Fruit fly (Drosophila melanogaster) whole organism, larva: Measurements from ENCODE around the gene CG15019.

Experiments
- noc ChIP-seq: fragments of 200-800 bp; sonication (Bioruptor generic); optimal IDR thresholded peaks from 3 replicates; lab custom pipeline; 2019; ENCODE audit warnings: missing biosample characterization, mild to moderate bottlenecking, missing genetic modification characterization, moderate library complexity

Gene CG15019

DNA sequence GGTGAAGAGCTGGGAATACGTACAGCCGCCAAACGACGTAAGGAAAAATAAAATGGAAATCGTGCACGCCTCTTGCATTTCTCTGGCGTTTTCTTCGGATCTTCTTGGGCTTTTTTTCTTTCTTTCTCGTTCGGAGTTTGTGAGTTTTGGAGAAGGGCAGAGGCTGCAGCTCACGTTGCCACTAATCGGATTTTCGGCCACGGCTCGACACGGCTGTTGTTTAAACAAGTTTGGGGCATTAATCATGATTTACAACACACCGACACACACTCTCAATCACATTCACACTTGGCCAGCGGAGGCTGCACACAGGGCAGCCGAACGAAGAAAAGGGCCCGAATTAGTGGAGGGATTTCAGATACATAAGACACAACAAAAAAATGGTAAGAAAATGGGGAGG lies 9.5 kb downstream of the CG15019 start:
- TF ChIP-seq noc (tag; lab: Kevin White, UChicago): no peak

- TF ChIP-seq noc (tag; lab: Kevin White, UChicago): no peak
These were observed 10.3 kb downstream of the CG15019 start for dm6 chr3L:4395501-4396073.

dm6 chr3L:4393642-4394041 lies 12.2 kb downstream of the CG15019 start:
- no peak for TF ChIP-seq noc (tag; lab: Kevin White, UChicago)

DNA sequence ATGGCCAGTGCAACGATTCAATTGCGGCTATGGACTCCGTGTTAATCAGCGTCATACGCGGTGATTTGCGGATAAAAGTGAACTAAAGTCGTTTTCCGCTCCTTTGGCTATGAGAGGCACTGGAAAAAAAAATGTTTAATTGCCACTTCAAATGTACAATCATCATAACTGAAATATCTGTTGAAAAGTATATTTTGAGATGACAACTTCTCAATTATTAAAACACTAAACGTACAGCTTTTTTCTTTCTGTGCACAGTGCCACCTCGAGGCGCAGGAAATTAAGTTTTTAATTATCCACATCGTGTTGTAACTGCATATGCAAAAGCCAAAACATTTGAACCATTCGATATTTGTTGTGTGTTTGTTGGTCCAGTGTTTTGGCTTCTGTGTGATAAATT lies 13.0 kb downstream of the CG15019 start:
- no peak for TF ChIP-seq noc (tag; lab: Kevin White, UChicago)

DNA sequence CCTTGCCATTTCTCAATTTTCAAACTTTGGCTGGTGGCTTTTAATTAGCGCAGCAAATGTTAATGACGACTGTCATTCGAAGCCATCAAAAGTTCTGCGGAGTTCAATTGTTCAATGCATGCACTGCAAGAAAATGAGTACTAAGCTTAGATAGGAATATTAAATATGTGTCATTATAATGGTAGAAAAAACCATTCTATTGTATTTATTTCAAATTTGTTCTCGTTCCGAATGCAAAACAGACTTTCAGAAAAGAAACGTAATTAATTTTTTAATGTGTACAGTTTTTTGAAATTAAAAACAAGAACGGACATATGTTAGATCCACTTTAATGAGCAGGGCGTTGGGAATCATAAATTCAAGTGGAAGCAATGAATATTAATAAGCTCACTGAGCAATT lies 16.8 kb downstream of the CG15019 start:
- no peak for TF ChIP-seq noc (tag; lab: Kevin White, UChicago)

DNA sequence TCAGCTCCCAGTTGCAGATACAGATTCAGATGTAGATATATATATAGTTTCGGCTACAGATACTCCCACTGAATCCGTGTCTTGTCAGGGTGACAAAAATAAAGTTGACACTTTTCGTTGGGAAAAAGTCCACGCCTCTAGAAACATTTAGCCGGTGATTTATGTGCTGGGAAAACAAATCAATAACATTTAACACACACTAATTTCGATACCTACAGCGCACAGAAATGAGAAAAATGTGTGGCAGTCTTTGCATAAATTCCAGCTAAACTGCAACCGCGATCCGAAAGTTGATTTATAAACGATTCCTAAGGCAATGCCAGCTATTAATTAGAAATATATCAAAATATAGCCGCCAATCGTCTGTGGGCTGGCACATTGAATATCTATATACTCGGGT lies 17.6 kb downstream of the CG15019 start:
- TF ChIP-seq noc (tag; lab: Kevin White, UChicago): no peak

- TF ChIP-seq noc (tag; lab: Kevin White, UChicago): no peak
These were observed 21.6 kb downstream of the CG15019 start, which contains the start of gene slow for dm6 chr3L:4384326-4384662. Gene slow (plus strand): TSS chr3L:4384442.

DNA sequence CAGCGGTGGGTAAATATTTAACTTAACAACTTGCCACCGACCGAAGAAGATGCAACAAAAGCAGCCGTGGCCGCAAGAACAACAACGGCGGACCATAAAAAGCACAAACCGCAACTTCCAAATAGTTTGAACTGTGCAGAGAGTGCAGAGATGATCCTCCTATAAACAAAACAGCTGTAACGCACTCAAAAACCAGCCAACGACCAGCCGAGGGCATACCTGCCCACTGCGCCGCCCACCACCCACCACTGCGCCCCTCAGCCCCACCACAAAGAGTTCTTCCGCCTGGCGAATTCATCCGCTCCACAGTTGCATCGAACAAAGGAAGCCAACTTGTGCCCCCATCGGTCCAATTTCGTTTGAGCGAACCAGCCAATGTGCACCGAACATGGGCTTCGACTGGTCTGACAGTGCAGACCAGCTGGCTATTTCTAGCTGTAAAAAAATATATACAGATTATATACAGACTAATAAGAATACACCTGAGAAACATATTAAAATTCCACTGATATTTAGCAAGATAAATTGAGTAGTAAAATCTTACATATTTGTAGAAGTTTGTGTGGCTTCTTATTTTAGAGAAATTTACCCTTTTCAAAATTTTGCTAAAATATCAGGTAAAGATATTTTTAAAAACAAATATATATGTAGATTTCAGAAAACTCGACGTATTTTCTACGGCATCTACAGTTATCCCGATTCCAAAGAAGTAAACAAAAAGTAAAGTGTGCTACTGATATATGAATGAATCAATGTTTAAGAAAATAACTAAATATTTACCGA lies 22.1 kb downstream of the CG15019 start:
- no peak for TF ChIP-seq noc (tag; lab: Kevin White, UChicago)

DNA sequence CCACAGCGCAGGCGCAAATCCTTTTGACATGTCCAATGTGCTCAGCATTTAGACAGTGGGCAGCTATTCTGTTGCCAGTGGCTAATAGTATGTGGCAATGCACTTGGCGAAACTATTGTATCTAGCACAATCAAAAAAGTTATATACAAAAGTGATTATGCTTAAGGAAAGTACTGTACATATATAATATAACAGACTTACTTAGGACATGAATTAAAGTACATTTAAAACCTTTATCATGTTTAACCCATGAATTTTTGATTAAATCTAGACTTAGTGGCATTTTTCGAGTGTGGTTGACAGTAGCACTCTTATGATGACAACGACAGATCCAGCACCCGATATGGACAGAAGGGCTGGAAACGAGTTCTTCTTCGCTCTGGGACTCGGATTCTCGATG lies 22.8 kb downstream of the CG15019 start:
- TF ChIP-seq noc (tag; lab: Kevin White, UChicago): no peak

dm6 chr3L:4382581-4382980 lies 23.3 kb downstream of the CG15019 start:
- no peak for TF ChIP-seq noc (tag; lab: Kevin White, UChicago)

DNA sequence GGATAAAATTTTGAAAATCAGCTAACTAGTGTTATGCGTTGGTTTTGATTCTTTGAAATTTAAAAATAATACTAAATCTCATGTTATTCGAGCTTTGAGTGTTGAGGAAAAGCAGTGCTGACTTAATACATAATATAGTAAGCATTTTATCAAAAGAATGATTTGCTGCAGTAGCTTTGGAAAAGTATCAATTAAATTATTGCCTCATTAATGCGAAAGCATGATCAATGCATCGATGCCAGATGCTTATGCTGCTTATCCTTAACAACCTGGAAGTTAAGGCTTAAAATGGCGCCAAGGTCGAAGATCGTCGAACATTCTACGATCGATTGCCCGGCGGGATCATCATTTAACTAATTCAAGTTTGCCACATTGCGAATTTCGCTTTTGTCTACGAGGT lies 24.3 kb downstream of the CG15019 start, which contains the start of gene CG32240:
TSS of gene CG32240 (minus strand) at position 101 of the 400 bp plus-strand sequence.
- TF ChIP-seq noc (tag; lab: Kevin White, UChicago): no peak

- no peak for TF ChIP-seq noc (tag; lab: Kevin White, UChicago)
These were observed 25.6 kb downstream of the CG15019 start, which contains the start of gene DopEcR for dm6 chr3L:4380231-4380645. Gene DopEcR (minus strand): TSS chr3L:4380387.

dm6 chr3L:4378895-4379294 lies 27.0 kb downstream of the CG15019 start:
- peak; percentile 6 for TF ChIP-seq noc (tag; lab: Kevin White, UChicago)

DNA sequence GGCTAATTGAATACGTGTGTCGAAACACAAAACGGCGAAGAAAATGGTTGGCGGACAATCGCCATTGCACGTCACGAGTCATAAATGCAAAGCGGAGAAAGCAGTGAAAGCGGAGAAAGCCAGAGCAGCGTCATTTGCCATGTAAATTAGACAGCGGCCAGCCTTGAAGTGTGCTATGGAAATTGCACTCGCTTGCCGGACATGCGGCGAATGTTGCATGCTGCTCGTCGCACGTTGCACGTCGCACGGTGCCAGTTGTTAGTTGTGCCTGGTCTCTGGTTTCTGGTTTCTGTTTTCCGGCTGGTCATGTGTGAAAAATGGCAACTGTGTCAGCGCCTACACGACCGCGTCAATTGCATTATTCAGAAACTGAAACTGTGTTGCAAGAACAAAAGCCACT lies 28.4 kb downstream of the CG15019 start:
- TF ChIP-seq noc (tag; lab: Kevin White, UChicago): no peak

DNA sequence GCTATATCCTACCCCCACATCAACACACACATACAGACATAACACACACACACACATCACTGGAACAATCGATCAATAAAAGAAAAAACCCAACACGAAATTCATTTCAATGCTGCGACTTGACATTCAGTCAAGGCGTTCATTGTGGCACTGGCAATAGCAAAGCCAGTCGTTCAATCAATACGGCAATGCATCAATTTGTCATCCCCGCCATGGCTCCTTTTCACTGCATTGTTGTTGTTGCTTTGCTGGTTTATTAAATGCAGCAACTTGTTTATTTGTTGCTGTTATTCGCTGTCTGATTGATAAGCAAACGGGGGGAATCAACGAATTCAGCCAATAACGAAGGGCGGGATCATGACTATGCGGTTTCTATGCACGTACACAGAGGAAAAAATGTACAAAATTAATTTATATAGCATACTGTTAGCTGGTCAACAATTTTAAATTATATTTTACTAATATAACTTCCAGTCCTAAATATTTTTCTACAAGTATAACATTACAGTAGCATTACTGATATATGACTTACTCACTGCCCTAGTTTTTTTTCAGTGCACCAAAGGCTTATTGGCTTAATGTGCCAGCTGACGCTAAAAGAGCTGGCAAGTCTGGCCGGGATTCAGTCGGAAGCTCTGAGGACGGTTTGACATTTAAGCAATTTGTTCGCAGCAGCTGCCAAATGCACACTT lies 30.0 kb downstream of the CG15019 start:
- no peak for TF ChIP-seq noc (tag; lab: Kevin White, UChicago)

DNA sequence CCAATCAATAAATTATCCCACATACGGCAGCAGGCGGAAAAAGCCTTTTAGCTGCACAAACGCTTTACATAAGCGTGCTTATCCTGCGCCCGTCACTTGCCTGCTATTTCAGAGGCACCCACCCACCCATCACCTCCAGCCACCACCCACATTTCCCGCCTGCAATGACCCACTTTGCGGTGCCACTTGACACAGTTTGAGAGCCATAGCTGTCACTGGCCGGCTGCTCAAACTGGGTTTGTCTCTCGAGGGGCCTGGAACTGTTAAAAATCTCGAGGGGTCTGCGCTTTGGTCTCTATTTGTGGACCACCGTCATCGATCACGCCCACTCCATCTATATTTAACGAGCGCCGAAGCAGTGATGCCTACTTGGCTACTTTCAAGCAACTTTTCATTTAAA lies 33.9 kb downstream of the CG15019 start:
- TF ChIP-seq noc (tag; lab: Kevin White, UChicago): no peak
